Fruit fly (Drosophila melanogaster) whole organism, larva: ENCODE measurements around the gene CG31010.
A peak's percentile ranks its signal among the peaks of the same experiment; 100 is the strongest.

Experiments
- noc ChIP-seq: fragments of 200-800 bp; sonication (Bioruptor generic); optimal IDR thresholded peaks from 3 replicates; lab custom pipeline; 2019; ENCODE audit warnings: missing biosample characterization, mild to moderate bottlenecking, missing genetic modification characterization, moderate library complexity

Gene CG31010

DNA sequence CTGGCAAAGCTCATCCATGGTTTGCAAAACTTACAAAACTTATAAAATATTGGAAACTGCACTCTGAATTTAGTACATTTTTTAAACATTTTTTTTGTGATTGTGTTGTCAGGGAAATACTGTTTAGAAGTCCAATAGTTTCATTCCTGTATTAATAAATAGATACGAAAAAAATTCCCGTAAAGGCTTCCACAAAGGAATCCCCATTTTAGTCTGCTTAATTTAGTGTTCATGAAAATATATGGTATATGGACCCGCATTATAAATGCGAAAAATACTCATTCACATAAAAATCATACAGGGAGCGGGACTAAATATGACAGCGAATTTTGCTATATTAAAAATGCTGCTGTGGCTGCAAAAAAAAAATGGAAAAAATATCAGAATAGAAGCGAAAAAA is at the start of gene CG31010:
CG31010 (minus strand) TSS at position 101 of the 400 bp plus-strand sequence.
- no peak for TF ChIP-seq noc (tag; lab: Kevin White, UChicago)

- TF ChIP-seq noc (tag; lab: Kevin White, UChicago), result no peak
Observed at dm6 chr3R:30754488-30755223, 48.7 kb upstream of the CG31010 start.

DNA sequence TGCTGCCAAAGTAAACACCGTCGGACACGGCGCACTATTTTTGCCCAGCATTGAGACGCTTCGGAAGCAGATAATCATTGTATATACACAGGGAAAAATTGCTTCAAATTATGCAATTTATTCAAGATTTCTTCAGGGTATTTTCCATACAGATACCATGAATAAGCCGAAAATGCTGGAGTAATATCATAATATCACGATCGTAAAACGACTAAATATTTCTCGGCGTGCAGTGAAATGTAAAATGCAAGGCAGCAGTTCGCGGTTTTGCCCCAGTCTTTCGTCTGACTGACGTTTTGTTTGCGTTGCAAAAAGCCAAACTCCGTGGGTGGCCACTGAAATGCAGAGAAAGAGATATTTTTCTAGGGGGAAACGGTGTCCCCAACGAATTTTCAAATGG is 45.0 kb upstream of the CG31010 start:
- TF ChIP-seq noc (tag; lab: Kevin White, UChicago), result no peak

- TF ChIP-seq noc (tag; lab: Kevin White, UChicago), result no peak
Observed at dm6 chr3R:30747039-30747438, 41.1 kb upstream of the CG31010 start.

- TF ChIP-seq noc (tag; lab: Kevin White, UChicago), result no peak
Observed at dm6 chr3R:30746190-30746589, 40.3 kb upstream of the CG31010 start, which contains the start of gene Npc2h. Npc2h (minus strand) TSS chr3R:30746290.

DNA sequence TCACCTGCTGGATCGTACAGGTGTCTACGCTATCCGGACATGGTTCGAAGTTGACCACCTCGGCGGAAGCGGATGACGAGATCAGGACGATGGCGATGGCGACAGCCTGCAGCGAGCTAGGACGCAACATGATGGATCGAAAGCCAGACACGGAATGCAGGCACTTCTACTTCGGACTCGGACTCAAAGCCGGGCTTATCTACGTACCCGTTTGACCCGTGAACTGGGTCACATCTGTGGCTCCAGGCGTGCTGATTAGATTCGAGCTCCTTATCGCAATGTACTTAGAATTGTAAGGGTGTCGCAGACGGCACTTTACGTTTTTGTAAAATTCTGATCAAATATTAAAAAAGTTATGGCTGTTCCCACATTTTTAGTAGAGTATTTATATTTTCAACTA is 39.2 kb upstream of the CG31010 start, which contains the start of gene Npc2g:
Npc2g (minus strand) TSS at position 160 of the 400 bp plus-strand sequence.
- peak; percentile 46 for TF ChIP-seq noc (tag; lab: Kevin White, UChicago)

dm6 chr3R:30742580-30742979 is 36.7 kb upstream of the CG31010 start, which contains the start of gene CG15543:
CG15543 (plus strand) TSS chr3R:30742880.
- TF ChIP-seq noc (tag; lab: Kevin White, UChicago), result no peak

DNA sequence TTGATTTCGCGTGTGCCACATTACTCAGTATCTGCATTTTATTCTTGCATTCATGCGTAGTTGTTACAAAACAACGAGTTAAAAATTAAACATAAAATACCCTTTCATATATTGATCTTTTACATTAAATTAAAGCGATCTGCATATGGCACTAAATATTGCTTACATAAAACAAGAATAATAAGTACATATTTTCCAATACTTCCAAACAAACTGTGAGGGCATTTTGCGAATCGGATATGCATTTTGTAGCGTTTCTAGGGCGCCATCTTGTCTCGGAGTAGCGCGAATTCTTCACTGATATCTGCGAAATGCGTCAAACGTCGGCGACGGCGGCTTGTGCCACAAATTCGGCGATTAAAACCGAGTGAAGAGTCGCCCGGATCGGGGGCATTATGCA is 35.5 kb upstream of the CG31010 start:
- TF ChIP-seq noc (tag; lab: Kevin White, UChicago), result no peak

- TF ChIP-seq noc (tag; lab: Kevin White, UChicago), result no peak
Observed at dm6 chr3R:30735047-30735446, 29.1 kb upstream of the CG31010 start.

DNA sequence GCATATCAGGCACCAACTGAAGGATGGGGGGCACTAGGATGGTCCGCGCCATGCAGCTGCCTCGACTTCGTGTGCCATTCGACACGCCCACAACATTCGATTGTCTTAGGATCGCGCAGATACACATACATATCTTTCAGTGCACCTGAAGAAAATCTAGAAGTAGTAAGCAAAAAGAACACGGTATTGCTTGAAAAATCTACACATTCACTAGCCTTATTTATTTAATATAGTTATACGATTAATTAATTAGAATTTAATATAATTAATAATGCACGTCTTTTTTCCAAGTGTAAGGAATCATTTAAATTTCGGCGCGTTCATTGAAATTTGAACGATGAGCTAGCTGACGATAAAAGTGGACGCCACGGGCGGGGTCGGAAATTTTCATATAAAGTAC is 28.7 kb upstream of the CG31010 start:
- TF ChIP-seq noc (tag; lab: Kevin White, UChicago), result no peak

DNA sequence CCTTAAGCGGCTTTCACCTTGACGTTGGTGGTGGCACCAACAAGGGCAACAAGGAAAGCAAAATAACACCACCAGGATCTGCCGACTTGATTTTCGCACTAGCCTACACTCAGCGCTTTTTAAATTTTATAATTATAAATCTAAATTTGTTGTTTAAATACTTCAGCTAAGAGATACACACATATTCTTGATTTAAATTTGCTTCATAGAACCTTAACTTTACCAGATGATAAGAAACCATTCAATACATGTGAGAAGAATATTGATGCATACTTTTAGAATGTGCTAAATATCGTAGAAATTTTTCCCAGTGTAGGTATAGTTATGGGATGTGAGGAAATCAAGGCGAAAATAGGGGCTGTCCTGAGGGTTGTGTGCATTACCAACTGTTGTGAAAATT is 27.2 kb upstream of the CG31010 start:
- no peak for TF ChIP-seq noc (tag; lab: Kevin White, UChicago)

- no peak for TF ChIP-seq noc (tag; lab: Kevin White, UChicago)
Observed at dm6 chr3R:30731065-30731464, 25.1 kb upstream of the CG31010 start, which contains the start of gene CG11313. CG11313 (minus strand) TSS chr3R:30731165.

dm6 chr3R:30729013-30729412 is 23.1 kb upstream of the CG31010 start:
- TF ChIP-seq noc (tag; lab: Kevin White, UChicago), result no peak

dm6 chr3R:30725787-30726186 is 19.9 kb upstream of the CG31010 start, which contains the start of gene eIF4H2:
eIF4H2 (plus strand) TSS chr3R:30726087.
- TF ChIP-seq noc (tag; lab: Kevin White, UChicago), result no peak

dm6 chr3R:30722374-30722773 is 16.5 kb upstream of the CG31010 start:
- TF ChIP-seq noc (tag; lab: Kevin White, UChicago), result no peak

DNA sequence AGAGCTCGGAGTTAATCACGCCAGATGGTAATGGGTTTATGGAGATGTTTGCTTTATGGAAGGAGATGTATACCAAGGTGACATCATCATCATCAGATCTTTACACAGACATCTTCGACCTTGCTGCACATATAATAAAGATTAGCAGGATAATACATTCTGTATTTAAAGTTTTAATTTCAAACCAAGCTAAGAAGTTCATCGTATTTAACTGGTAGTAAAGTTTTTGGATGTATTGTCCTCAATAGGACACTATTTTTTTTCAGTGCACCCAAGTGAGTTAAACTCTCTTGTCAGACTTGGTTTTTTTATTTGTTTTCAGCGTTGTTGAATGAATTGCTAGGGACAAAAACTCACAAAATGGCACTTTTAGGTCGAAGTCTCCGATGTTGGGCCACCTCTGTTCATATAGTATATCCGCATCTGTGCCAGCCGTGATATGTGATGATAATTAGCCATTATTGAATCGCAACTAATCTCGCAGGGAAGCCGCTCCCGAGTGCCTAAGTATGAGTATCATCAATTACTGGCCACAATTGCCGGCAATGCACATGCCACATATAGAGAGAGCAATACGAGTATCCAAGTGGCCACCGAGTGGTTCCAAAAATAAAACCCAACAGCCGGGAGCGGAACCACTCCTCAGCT is 15.4 kb upstream of the CG31010 start:
- no peak for TF ChIP-seq noc (tag; lab: Kevin White, UChicago)

- no peak for TF ChIP-seq noc (tag; lab: Kevin White, UChicago)
Observed at dm6 chr3R:30718442-30718841, 12.5 kb upstream of the CG31010 start.
